Worm (Caenorhabditis elegans) whole organism, young adult: Measurements from ENCODE around the gene aly-2.

Experiments
- B0035.1 ChIP-seq: sonication (generic microtip); optimal IDR thresholded peaks from 2 replicates; lab custom pipeline; 2016; ENCODE audit warnings: missing genetic modification characterization, mild to moderate bottlenecking, missing compliant biosample characterization, missing genotype, missing genetic modification reagents
- B0261.1 ChIP-seq: sonication (generic microtip); optimal IDR thresholded peaks from 2 replicates; lab custom pipeline; 2016; ENCODE audit warnings: mild to moderate bottlenecking, missing genetic modification characterization, moderate library complexity, missing compliant biosample characterization
- B0336.3 ChIP-seq: fragments of 200-800 bp; sonication (Bioruptor generic); IDR thresholded peaks from 2 replicates; pipeline ENCODE4 v1.3.6; 2022; ENCODE audit warnings: missing genetic modification characterization, missing compliant biosample characterization
- C17E4.6 ChIP-seq: fragments of 200-800 bp; sonication (Bioruptor generic); IDR thresholded peaks from 2 replicates; pipeline ENCODE4 v1.3.6; 2022; ENCODE audit warnings: missing genetic modification reagents, missing genetic modification characterization, missing compliant biosample characterization
- F39B2.1 ChIP-seq: fragments of 200-800 bp; sonication (Bioruptor generic); IDR thresholded peaks from 2 replicates; pipeline ENCODE4 v1.3.6; 2022; ENCODE audit warnings: missing genetic modification reagents, missing genetic modification characterization, missing compliant biosample characterization
- Y53F4B.3 ChIP-seq: fragments of 200-800 bp; sonication (Bioruptor generic); IDR thresholded peaks from 2 replicates; pipeline ENCODE4 v1.3.6; 2022; ENCODE audit warnings: missing genetic modification reagents, missing genetic modification characterization, missing compliant biosample characterization
- Y67H2A.10 ChIP-seq: fragments of 200-800 bp; sonication (Bioruptor generic); conservative IDR thresholded peaks from 2 replicates; pipeline ENCODE4 v1.3.6; 2022; ENCODE audit warnings: missing genetic modification reagents, missing genetic modification characterization, missing compliant biosample characterization
- aptf-2 ChIP-seq: fragments of 200-800 bp; sonication (Bioruptor generic); conservative IDR thresholded peaks from 2 replicates; pipeline ENCODE4 v1.3.6; 2022; ENCODE audit warnings: missing genetic modification reagents, missing genetic modification characterization, missing compliant biosample characterization
- aptf-3 ChIP-seq: fragments of 200-800 bp; sonication (Bioruptor generic); IDR thresholded peaks from 2 replicates; pipeline ENCODE4 v1.3.6; 2022; ENCODE audit warnings: missing genetic modification characterization, missing compliant biosample characterization
- bed-1 ChIP-seq: fragments of 200-800 bp; sonication (Bioruptor generic); IDR thresholded peaks from 2 replicates; pipeline ENCODE4 v1.3.6; 2022; ENCODE audit warnings: missing genetic modification reagents, missing genetic modification characterization, missing compliant biosample characterization
- bed-2 ChIP-seq: fragments of 200-800 bp; sonication (Bioruptor generic); IDR thresholded peaks from 2 replicates; pipeline ENCODE4 v1.3.6; 2022; ENCODE audit warnings: missing genetic modification reagents, missing genetic modification characterization, missing compliant biosample characterization
- ceh-27 ChIP-seq: fragments of 200-800 bp; sonication (Bioruptor generic); optimal IDR thresholded peaks from 2 replicates; lab custom pipeline; 2018; ENCODE audit warnings: mild to moderate bottlenecking, missing genetic modification characterization, moderate library complexity, missing compliant biosample characterization
- chd-7 ChIP-seq: sonication (generic microtip); optimal IDR thresholded peaks from 2 replicates; lab custom pipeline; 2016; ENCODE audit warnings: mild to moderate bottlenecking, missing genetic modification characterization, moderate library complexity, missing compliant biosample characterization
- die-1 ChIP-seq: sonication (generic microtip); optimal IDR thresholded peaks from 2 replicates; lab custom pipeline; 2016; ENCODE audit warnings: missing genotype, mild to moderate bottlenecking, missing genetic modification characterization, missing compliant biosample characterization
- efl-1 ChIP-seq: fragments of 150-350 bp; optimal IDR thresholded peaks from 2 replicates; lab custom pipeline; 2014; ENCODE audit warnings: missing biosample characterization, missing genetic modification reagents, missing genetic modification characterization
- egl-44 ChIP-seq: fragments of 200-800 bp; sonication (Bioruptor generic); IDR thresholded peaks from 2 replicates; pipeline ENCODE4 v1.3.6; 2022; ENCODE audit warnings: missing genetic modification reagents, missing genetic modification characterization, missing compliant biosample characterization
- ekl-4 ChIP-seq: fragments of 200-800 bp; sonication (Bioruptor generic); IDR thresholded peaks from 2 replicates; pipeline ENCODE4 v1.3.6; 2022; ENCODE audit warnings: missing genetic modification reagents, missing genetic modification characterization, missing compliant biosample characterization
- him-1 ChIP-seq: sonication (generic microtip); optimal IDR thresholded peaks from 2 replicates; lab custom pipeline; 2016; ENCODE audit warnings: missing genotype, missing genetic modification reagents, missing genetic modification characterization, missing compliant biosample characterization
- hlh-26 ChIP-seq: fragments of 200-800 bp; sonication (Bioruptor generic); conservative IDR thresholded peaks from 2 replicates; pipeline ENCODE4 v1.3.6; 2022; ENCODE audit warnings: missing genetic modification reagents, missing genetic modification characterization, missing compliant biosample characterization
- hrde-1 ChIP-seq: sonication (generic microtip); optimal IDR thresholded peaks from 2 replicates; lab custom pipeline; 2016; ENCODE audit warnings: missing genetic modification characterization, mild to moderate bottlenecking, missing compliant biosample characterization, moderate library complexity, missing genotype, missing genetic modification reagents, borderline replicate concordance
- lin-26 ChIP-seq: fragments of 200-800 bp; sonication (Bioruptor generic); IDR thresholded peaks from 2 replicates; pipeline ENCODE4 v1.3.6; 2022; ENCODE audit warnings: missing genetic modification reagents, missing genetic modification characterization, missing compliant biosample characterization
- lin-35 ChIP-seq, 3 experiments: fragments of 150-350 bp in 2 of 3; sonication (generic microtip) in 1 of 3; optimal IDR thresholded peaks; 2 replicates each; lab custom pipeline; 2014 to 2018; ENCODE audit warnings: missing biosample characterization in 3 of 3, missing genetic modification characterization in 3 of 3, missing genetic modification reagents in 3 of 3
- lin-40 ChIP-seq: sonication (generic microtip); optimal IDR thresholded peaks from 2 replicates; lab custom pipeline; 2016; ENCODE audit warnings: missing genetic modification characterization, mild to moderate bottlenecking, missing compliant biosample characterization, missing genotype, missing genetic modification reagents
- lir-1 ChIP-seq: fragments of 200-800 bp; sonication (Bioruptor generic); conservative IDR thresholded peaks from 2 replicates; pipeline ENCODE4 v1.3.6; 2022; ENCODE audit warnings: missing genetic modification reagents, missing genetic modification characterization, missing compliant biosample characterization
- madf-8 ChIP-seq: fragments of 200-800 bp; sonication (Bioruptor generic); conservative IDR thresholded peaks from 2 replicates; pipeline ENCODE4 v1.3.6; 2022; ENCODE audit warnings: missing genetic modification reagents, missing genetic modification characterization, missing compliant biosample characterization
- mxl-1 ChIP-seq: sonication (generic microtip); optimal IDR thresholded peaks from 2 replicates; lab custom pipeline; 2016; ENCODE audit warnings: missing genetic modification characterization, missing compliant biosample characterization
- nhr-120 ChIP-seq: fragments of 200-800 bp; sonication (Bioruptor generic); IDR thresholded peaks from 2 replicates; pipeline ENCODE4 v1.3.6; 2022; ENCODE audit warnings: missing genetic modification characterization, missing compliant biosample characterization
- nhr-80 ChIP-seq: sonication (generic microtip); optimal IDR thresholded peaks from 2 replicates; lab custom pipeline; 2016; ENCODE audit warnings: missing genetic modification characterization, missing compliant biosample characterization
- sdz-38 ChIP-seq: sonication (generic microtip); optimal IDR thresholded peaks from 2 replicates; lab custom pipeline; 2016; ENCODE audit warnings: missing genotype, missing genetic modification characterization, missing compliant biosample characterization
- snpc-4 ChIP-seq, 5 experiments: fragments of 150-350 bp in 1 of 5; sonication (generic microtip) in 4 of 5; optimal IDR thresholded peaks; 2 replicates each; lab custom pipeline; 2014 to 2018; ENCODE audit warnings: missing genetic modification characterization in 5 of 5, missing biosample characterization in 3 of 5, antibody characterized with exemption in 2 of 5, mild to moderate bottlenecking in 2 of 5, missing compliant biosample characterization in 2 of 5, missing genotype in 2 of 5, moderate library complexity in 2 of 5, missing genetic modification reagents in 1 of 5
- tbx-9 ChIP-seq: sonication (generic microtip); optimal IDR thresholded peaks from 2 replicates; lab custom pipeline; 2016; ENCODE audit warnings: borderline replicate concordance, missing genetic modification characterization, inconsistent platforms, missing compliant biosample characterization
- tlf-1 ChIP-seq: fragments of 200-800 bp; sonication (Bioruptor generic); optimal IDR thresholded peaks from 2 replicates; lab custom pipeline; 2018; ENCODE audit warnings: mild to moderate bottlenecking, missing genetic modification characterization, missing compliant biosample characterization
- xnd-1 ChIP-seq: sonication (generic microtip); optimal IDR thresholded peaks from 2 replicates; lab custom pipeline; 2016; ENCODE audit warnings: missing genotype, missing genetic modification reagents, missing genetic modification characterization, missing compliant biosample characterization
- ztf-22 ChIP-seq: fragments of 200-800 bp; sonication (Bioruptor generic); optimal IDR thresholded peaks from 2 replicates; lab custom pipeline; 2018; ENCODE audit warnings: mild to moderate bottlenecking, missing genetic modification characterization, moderate library complexity, missing compliant biosample characterization
- ztf-25 ChIP-seq: fragments of 200-800 bp; sonication (Bioruptor generic); IDR thresholded peaks from 2 replicates; pipeline ENCODE4 v1.3.6; 2022; ENCODE audit warnings: missing genetic modification reagents, missing genetic modification characterization, missing compliant biosample characterization

Gene aly-2

ce11 chrIV:9159863-9160262 lies 12.6 kb downstream of the aly-2 start:
- TF ChIP-seq B0261.1 (tag; lab: Kevin White, UChicago), result no peak
- TF ChIP-seq F39B2.1, result no peak
- TF ChIP-seq sdz-38 (tag; lab: Kevin White, UChicago), result no peak
- no peak for TF ChIP-seq chd-7
- no peak for TF ChIP-seq bed-1 (GFP tag; lab: Robert Waterston, UW)
- TF ChIP-seq nhr-80 (tag; lab: Kevin White, UChicago), result peak; percentile 96
- no peak for TF ChIP-seq lin-40 (tag; lab: Kevin White, UChicago)
- TF ChIP-seq, all 124 proteins: peak for 1

- TF ChIP-seq xnd-1 (no peak), lir-1 (GFP tag; lab: Robert Waterston, UW) (no peak), snpc-4 (GFP tag; optimal IDR thresholded peaks at IDR 0.05; lab: Kevin White, UChicago) (no peak), snpc-4 (tag; optimal IDR thresholded peaks at IDR 0.05; lab: Kevin White, UChicago) (no peak), Y67H2A.10 (GFP tag; lab: Robert Waterston, UW) (no peak), hrde-1 (tag; lab: Kevin White, UChicago) (no peak), ceh-27 (GFP tag; lab: Kevin White, UChicago) (no peak), hlh-26 (no peak), efl-1 (GFP tag; lab: Kevin White, UChicago) (no peak), ztf-22 (no peak), egl-44 (GFP tag; lab: Robert Waterston, UW) (no peak), B0035.1 (tag; lab: Kevin White, UChicago) (no peak), him-1 (tag; lab: Kevin White, UChicago) (no peak), lin-35 (GFP tag; optimal IDR thresholded peaks at IDR 0.05; lab: Kevin White, UChicago) (no peak), ztf-25 (GFP tag; lab: Robert Waterston, UW) (no peak), aptf-2 (GFP tag; lab: Robert Waterston, UW) (no peak), B0336.3 (GFP tag; lab: Robert Waterston, UW) (no peak), bed-2 (GFP tag; lab: Robert Waterston, UW) (no peak), lin-26 (no peak), C17E4.6 (no peak)
Measured at ce11 chrIV:9165027-9165426, 17.8 kb downstream of the aly-2 start, which contains the start of gene pcp-2. Gene pcp-2 (minus strand): TSS chrIV:9165127.

- TF ChIP-seq Y53F4B.3 (GFP tag; lab: Robert Waterston, UW), result no peak
- no peak for TF ChIP-seq ekl-4 (GFP tag; lab: Robert Waterston, UW)
- no peak for TF ChIP-seq sdz-38 (tag; lab: Kevin White, UChicago)
- no peak for TF ChIP-seq die-1 (tag; lab: Kevin White, UChicago)
- TF ChIP-seq mxl-1, result no peak
- no peak for TF ChIP-seq tbx-9 (tag; lab: Kevin White, UChicago)
- no peak for TF ChIP-seq nhr-120 (GFP tag; lab: Robert Waterston, UW)
- no peak for TF ChIP-seq lin-26
- no peak for TF ChIP-seq madf-8 (GFP tag; lab: Robert Waterston, UW)
- TF ChIP-seq aptf-3 (GFP tag; lab: Robert Waterston, UW), result no peak
- TF ChIP-seq tlf-1 (GFP tag; lab: Kevin White, UChicago), result no peak
Measured at ce11 chrIV:9165681-9166080, 18.4 kb downstream of the aly-2 start, which contains the start of gene C07C7.3. Gene C07C7.3 (plus strand): TSS chrIV:9166051.
